Worm (Caenorhabditis elegans): Measurements from ENCODE around the gene M04B2.4.

M04B2.4 gene

DNA sequence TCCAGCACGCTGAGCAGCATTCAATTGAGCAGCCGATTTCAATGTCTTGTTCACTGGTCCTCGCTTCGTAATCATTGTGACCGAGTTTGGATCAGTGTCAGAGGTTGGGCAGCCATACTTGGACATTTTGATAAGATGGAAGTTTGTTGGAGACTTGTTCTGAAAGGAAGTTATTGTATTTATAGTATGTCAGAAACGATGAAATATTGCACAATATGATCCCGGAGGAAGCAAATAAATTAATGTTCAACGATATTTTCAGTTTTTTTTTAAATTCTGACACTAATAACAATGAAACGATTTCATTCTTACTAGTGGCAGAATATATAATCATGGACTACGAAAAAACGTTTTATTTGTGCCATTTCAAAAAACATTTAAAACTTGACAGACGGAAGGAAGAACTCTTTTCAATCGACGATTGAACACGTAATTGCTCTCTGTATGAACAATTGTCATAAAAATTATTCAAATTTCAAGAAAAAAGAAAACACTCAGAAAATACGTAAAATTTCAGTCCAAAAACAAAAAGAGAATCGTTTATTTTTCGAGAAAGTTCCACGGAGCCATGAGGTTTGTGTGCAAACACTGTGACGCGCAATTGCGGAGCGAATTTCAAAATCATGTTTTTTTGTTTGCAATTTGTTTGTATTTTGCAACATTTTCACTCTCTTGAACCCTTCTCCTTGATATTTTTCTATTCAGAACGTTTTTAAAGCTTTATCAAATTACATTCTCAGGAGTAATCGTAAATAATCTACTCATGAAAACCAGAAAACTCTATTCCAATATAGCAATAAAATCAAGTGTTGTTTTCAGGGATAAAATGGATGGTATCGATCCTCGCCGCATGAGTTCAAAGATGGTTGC, 40.6 kb downstream of the M04B2.4 start, which contains the start of the genes mbf-1 and nse-4:
Gene mbf-1, minus strand, starts transcription at position 343 of the 870 bp plus-strand sequence.
Gene nse-4, plus strand, starts transcription at position 820 of the 870 bp plus-strand sequence.
- no peak for TF ChIP-seq F39B2.1 (GFP tag; IDR thresholded peaks at IDR 0.05)
- TF ChIP-seq K12H6.12 (tag; optimal IDR thresholded peaks at IDR 0.05), result no peak
- TF ChIP-seq F49E8.2 (tag; optimal IDR thresholded peaks at IDR 0.05; ENCODE audit: insufficient read depth), result peak; percentile 23
- no peak for TF ChIP-seq mxl-1 (tag; optimal IDR thresholded peaks at IDR 0.05)
- TF ChIP-seq C17E4.6 (GFP tag; IDR thresholded peaks at IDR 0.05), result no peak
- TF ChIP-seq ztf-6 (GFP tag; IDR thresholded peaks at IDR 0.05), result no peak
- no peak for TF ChIP-seq nhr-90 (tag; optimal IDR thresholded peaks at IDR 0.05)
- TF ChIP-seq B0336.3 (GFP tag; IDR thresholded peaks at IDR 0.05), result no peak
- TF ChIP-seq hsf-1 (GFP tag; IDR thresholded peaks at IDR 0.05), result peak; percentile 98
- TF ChIP-seq madf-10 (tag; optimal IDR thresholded peaks at IDR 0.05), result no peak
- TF ChIP-seq mes-4 (tag; optimal IDR thresholded peaks at IDR 0.05), result no peak
- no peak for TF ChIP-seq hmg-20 (GFP tag; IDR thresholded peaks at IDR 0.05)
- TF ChIP-seq dox-1 (GFP tag; IDR thresholded peaks at IDR 0.05), result no peak
- no peak for TF ChIP-seq akir-1 (GFP tag; optimal IDR thresholded peaks at IDR 0.05)
- no peak for TF ChIP-seq chd-7 (tag; optimal IDR thresholded peaks at IDR 0.05)
- TF ChIP-seq rec-8 (tag; optimal IDR thresholded peaks at IDR 0.05), result no peak
- no peak for TF ChIP-seq gei-17 (GFP tag; optimal IDR thresholded peaks at IDR 0.05)
- no peak for TF ChIP-seq egrh-3 (GFP tag; IDR thresholded peaks at IDR 0.05)
- no peak for TF ChIP-seq F37B4.10 (GFP tag; IDR thresholded peaks at IDR 0.05)
- TF ChIP-seq pha-4 (tag; optimal IDR thresholded peaks at IDR 0.05), result no peak
- TF ChIP-seq snpc-1.1 (tag; optimal IDR thresholded peaks at IDR 0.05; ENCODE audit: insufficient read depth), result no peak
- TF ChIP-seq xnd-1 (tag; optimal IDR thresholded peaks at IDR 0.05), result no peak
- no peak for TF ChIP-seq hlh-26 (GFP tag; conservative IDR thresholded peaks at IDR 0.05)
- no peak for TF ChIP-seq ztf-25 (GFP tag; IDR thresholded peaks at IDR 0.05)
- peak; percentile 1 for TF ChIP-seq ama-1 (optimal IDR thresholded peaks at IDR 0.05)
- no peak for TF ChIP-seq ama-1 (GFP tag; optimal IDR thresholded peaks at IDR 0.05)
- peak; percentile 47 for TF ChIP-seq D2030.7 (GFP tag; IDR thresholded peaks at IDR 0.05)
- TF ChIP-seq die-1 (tag; optimal IDR thresholded peaks at IDR 0.05), result no peak
- TF ChIP-seq bed-1 (GFP tag; IDR thresholded peaks at IDR 0.05), result no peak
- TF ChIP-seq snpc-3.4 (tag; optimal IDR thresholded peaks at IDR 0.05), result no peak
- no peak for TF ChIP-seq nhr-120 (GFP tag; IDR thresholded peaks at IDR 0.05)
- TF ChIP-seq snpc-4 (GFP tag; optimal IDR thresholded peaks at IDR 0.05), result peak; percentile 12
- peak in 3 of 4 experiments; percentile 1 to 42 (median 30) for TF ChIP-seq snpc-4 (tag; optimal IDR thresholded peaks at IDR 0.05)
- no peak for TF ChIP-seq B0035.1 (tag; optimal IDR thresholded peaks at IDR 0.05)
- no peak for TF ChIP-seq ztf-22 (GFP tag; optimal IDR thresholded peaks at IDR 0.05)
- no peak for TF ChIP-seq rcor-1 (GFP tag; IDR thresholded peaks at IDR 0.05)
- no peak for TF ChIP-seq cebp-2 (GFP tag; IDR thresholded peaks at IDR 0.05)
- TF ChIP-seq nfyb-1 (GFP tag; IDR thresholded peaks at IDR 0.05), result no peak
- TF ChIP-seq dpl-1 (GFP tag; optimal IDR thresholded peaks at IDR 0.05), result peak; percentile 61
- peak; percentile 43 for TF ChIP-seq attf-5 (GFP tag; optimal IDR thresholded peaks at IDR 0.05)
- no peak for TF ChIP-seq lir-1 (GFP tag; conservative IDR thresholded peaks at IDR 0.05)
- no peak for TF ChIP-seq T26A5.8 (tag; optimal IDR thresholded peaks at IDR 0.05)
- no peak for TF ChIP-seq attf-3 (GFP tag; conservative IDR thresholded peaks at IDR 0.05)
- no peak for TF ChIP-seq somi-1 (GFP tag; optimal IDR thresholded peaks at IDR 0.05)
- 0 out of 2 replicates have a peak, but pooled peaks have one; percentile 33 for TF ChIP-seq madf-6 (GFP tag; IDR thresholded peaks at IDR 0.05)
- peak; percentile 39 for TF ChIP-seq lsl-1 (GFP tag; optimal IDR thresholded peaks at IDR 0.05)
- no peak for TF ChIP-seq ztf-3 (GFP tag; optimal IDR thresholded peaks at IDR 0.05)
- TF ChIP-seq lsy-27 (tag; optimal IDR thresholded peaks at IDR 0.05; ENCODE audit: borderline replicate concordance, insufficient read depth), result no peak

All from whole organism, young adult.